Fruit fly (Drosophila melanogaster) whole organism, embryonic: ENCODE results near the gene Gale.

Source experiments
- Aef1 ChIP-seq: fragments of 200-800 bp; sonication (Bioruptor generic); IDR thresholded peaks from 3 replicates; pipeline ENCODE4 v1.3.6; 2022; ENCODE audit warnings: missing biosample characterization, missing genetic modification characterization
- Atf3 ChIP-seq: fragments of 200-800 bp; sonication (Bioruptor generic); optimal IDR thresholded peaks from 3 replicates; lab custom pipeline; 2016; ENCODE audit warnings: missing biosample characterization, missing genetic modification characterization
- BEAF-32 ChIP-seq: fragments of 200-800 bp; sonication (Bioruptor generic); optimal IDR thresholded peaks from 3 replicates; lab custom pipeline; 2017; ENCODE audit warnings: missing biosample characterization, missing genetic modification characterization, mild to moderate bottlenecking, moderate library complexity, missing genetic modification reagents
- CG10209 ChIP-seq: fragments of 200-800 bp; sonication (Bioruptor generic); optimal IDR thresholded peaks from 3 replicates; lab custom pipeline; 2017; ENCODE audit warnings: missing biosample characterization, mild to moderate bottlenecking, missing genetic modification characterization, missing genetic modification reagents
- CG10543 ChIP-seq: fragments of 200-800 bp; sonication (Bioruptor generic); optimal IDR thresholded peaks from 3 replicates; lab custom pipeline; 2017; ENCODE audit warnings: missing biosample characterization, mild to moderate bottlenecking, missing genetic modification characterization, moderate library complexity
- CG10959 ChIP-seq: fragments of 200-800 bp; sonication (Bioruptor generic); IDR thresholded peaks from 2 replicates; pipeline ENCODE4 v1.3.6; 2022; ENCODE audit warnings: missing biosample characterization, missing genetic modification characterization
- CG12219 ChIP-seq: fragments of 200-800 bp; sonication (Bioruptor generic); optimal IDR thresholded peaks from 3 replicates; lab custom pipeline; 2018; ENCODE audit warnings: missing biosample characterization, mild to moderate bottlenecking, missing genetic modification characterization
- CG13624 ChIP-seq: fragments of 200-800 bp; sonication (Bioruptor generic); optimal IDR thresholded peaks from 2 replicates; lab custom pipeline; 2016; ENCODE audit warnings: missing biosample characterization, missing genetic modification characterization
- CG17186 ChIP-seq: fragments of 200-800 bp; sonication (Bioruptor generic); optimal IDR thresholded peaks from 3 replicates; lab custom pipeline; 2017; ENCODE audit warnings: missing biosample characterization, missing genetic modification reagents, missing genetic modification characterization
- CG17328 ChIP-seq: fragments of 200-800 bp; sonication (Bioruptor generic); IDR thresholded peaks from 2 replicates; pipeline ENCODE4 v1.3.6; 2022; ENCODE audit warnings: missing biosample characterization, missing genetic modification characterization
- CG17385 ChIP-seq: fragments of 200-800 bp; sonication (Bioruptor generic); optimal IDR thresholded peaks from 3 replicates; lab custom pipeline; 2018; ENCODE audit warnings: missing biosample characterization, mild to moderate bottlenecking, missing genetic modification characterization
- CG1832 ChIP-seq: fragments of 200-800 bp; sonication (Bioruptor generic); optimal IDR thresholded peaks from 2 replicates; lab custom pipeline; 2017; ENCODE audit warnings: missing biosample characterization, mild to moderate bottlenecking, missing genetic modification characterization, inconsistent platforms
- CG34224 ChIP-seq: fragments of 200-800 bp; sonication (Bioruptor generic); IDR thresholded peaks from 3 replicates; pipeline ENCODE4 v1.3.6; 2022; ENCODE audit warnings: missing biosample characterization, missing genetic modification characterization; ENCODE audit not compliant: partially characterized antibody
- CG3726 ChIP-seq: fragments of 200-800 bp; sonication (Bioruptor generic); IDR thresholded peaks from 3 replicates; pipeline ENCODE4, ENCODE4 v1.3.6; 2022; ENCODE audit warnings: missing biosample characterization, missing genetic modification characterization
- CG3995 ChIP-seq: fragments of 200-800 bp; sonication (Bioruptor generic); optimal IDR thresholded peaks from 3 replicates; lab custom pipeline; 2016; ENCODE audit warnings: missing biosample characterization, missing genetic modification characterization
- CG4282 ChIP-seq: fragments of 200-800 bp; sonication (Bioruptor generic); optimal IDR thresholded peaks from 2 replicates; lab custom pipeline; 2016; ENCODE audit warnings: missing biosample characterization, missing genetic modification characterization
- CG6654 ChIP-seq: fragments of 200-800 bp; sonication (Bioruptor generic); optimal IDR thresholded peaks from 2 replicates; lab custom pipeline; 2017; ENCODE audit warnings: missing biosample characterization, mild to moderate bottlenecking, missing genetic modification characterization
- CG7987 ChIP-seq: fragments of 200-800 bp; sonication (Bioruptor generic); optimal IDR thresholded peaks from 2 replicates; lab custom pipeline; 2018; ENCODE audit warnings: missing biosample characterization, mild to moderate bottlenecking, missing genetic modification characterization, moderate library complexity
- CG9797 ChIP-seq: fragments of 200-800 bp; sonication (Bioruptor generic); optimal IDR thresholded peaks from 3 replicates; lab custom pipeline; 2018; ENCODE audit warnings: missing biosample characterization, mild to moderate bottlenecking, missing genetic modification characterization
- Dek ChIP-seq: fragments of 200-800 bp; sonication (Bioruptor generic); optimal IDR thresholded peaks from 3 replicates; lab custom pipeline; 2019; ENCODE audit warnings: missing biosample characterization, mild to moderate bottlenecking, missing genetic modification characterization, moderate library complexity
- Doc2 ChIP-seq: fragments of 200-800 bp; sonication (Bioruptor generic); IDR thresholded peaks from 2 replicates; pipeline ENCODE4 v1.3.6; 2022; ENCODE audit warnings: missing biosample characterization, missing genetic modification characterization
- Ets97D ChIP-seq: fragments of 200-800 bp; sonication (Bioruptor generic); optimal IDR thresholded peaks from 3 replicates; lab custom pipeline; 2016; ENCODE audit warnings: missing biosample characterization, missing genetic modification characterization
- HLH54F ChIP-seq: fragments of 200-800 bp; sonication (Bioruptor generic); optimal IDR thresholded peaks from 3 replicates; lab custom pipeline; 2016; ENCODE audit warnings: missing biosample characterization, missing genetic modification characterization
- Mes4 ChIP-seq: fragments of 200-800 bp; sonication (Bioruptor generic); optimal IDR thresholded peaks from 2 replicates; lab custom pipeline; 2016; ENCODE audit warnings: missing biosample characterization, missing genetic modification characterization
- Myb ChIP-seq: fragments of 200-800 bp; sonication (Bioruptor generic); optimal IDR thresholded peaks from 2 replicates; lab custom pipeline; 2016; ENCODE audit warnings: missing biosample characterization, missing genetic modification characterization
- Ptx1 ChIP-seq: fragments of 200-800 bp; sonication (Bioruptor generic); IDR thresholded peaks from 2 replicates; pipeline ENCODE4 v1.3.6; 2022; ENCODE audit warnings: missing biosample characterization, missing genetic modification characterization
- Scr ChIP-seq: fragments of 200-800 bp; sonication (Bioruptor generic); IDR thresholded peaks from 2 replicates; pipeline ENCODE4 v1.3.6; 2022; ENCODE audit warnings: missing biosample characterization, missing genetic modification characterization; ENCODE audit not compliant: partially characterized antibody
- Ssrp ChIP-seq: fragments of 200-800 bp; sonication (Bioruptor generic); optimal IDR thresholded peaks from 2 replicates; lab custom pipeline; 2018; ENCODE audit warnings: missing biosample characterization, mild to moderate bottlenecking, missing genetic modification characterization, moderate library complexity
- ab ChIP-seq: fragments of 200-800 bp; sonication (Bioruptor generic); optimal IDR thresholded peaks from 2 replicates; lab custom pipeline; 2016; ENCODE audit warnings: missing biosample characterization, missing genetic modification characterization
- ac ChIP-seq: fragments of 200-800 bp; sonication (Bioruptor generic); optimal IDR thresholded peaks from 3 replicates; lab custom pipeline; 2017; ENCODE audit warnings: missing biosample characterization, mild to moderate bottlenecking, missing genetic modification characterization
- amos ChIP-seq: fragments of 200-800 bp; sonication (Bioruptor generic); IDR thresholded peaks from 2 replicates; pipeline ENCODE4 v1.3.6; 2022; ENCODE audit warnings: missing biosample characterization, missing genetic modification characterization; ENCODE audit not compliant: partially characterized antibody
- ara ChIP-seq: fragments of 200-800 bp; sonication (Bioruptor generic); IDR thresholded peaks from 2 replicates; pipeline ENCODE4 v1.3.6; 2022; ENCODE audit warnings: missing biosample characterization, missing genetic modification characterization
- bcd ChIP-seq: fragments of 200-800 bp; sonication (Bioruptor generic); optimal IDR thresholded peaks from 2 replicates; lab custom pipeline; 2017; ENCODE audit warnings: missing biosample characterization, mild to moderate bottlenecking, missing genetic modification characterization
- crol ChIP-seq: fragments of 200-800 bp; sonication (Bioruptor generic); IDR thresholded peaks from 2 replicates; pipeline ENCODE4 v1.3.6; 2022; ENCODE audit warnings: missing biosample characterization, missing genetic modification characterization
- da ChIP-seq: fragments of 200-800 bp; sonication (Bioruptor generic); optimal IDR thresholded peaks from 2 replicates; lab custom pipeline; 2016; ENCODE audit warnings: missing biosample characterization, missing genetic modification characterization
- emc ChIP-seq: fragments of 200-800 bp; sonication (Bioruptor generic); optimal IDR thresholded peaks from 2 replicates; lab custom pipeline; 2016; ENCODE audit warnings: missing biosample characterization, missing genetic modification characterization
- jigr1 ChIP-seq: fragments of 200-800 bp; sonication (Bioruptor generic); IDR thresholded peaks from 3 replicates; pipeline ENCODE4 v1.3.6; 2022; ENCODE audit warnings: missing biosample characterization, missing genetic modification characterization
- kay ChIP-seq: fragments of 200-800 bp; sonication (Bioruptor generic); optimal IDR thresholded peaks from 2 replicates; lab custom pipeline; 2016; ENCODE audit warnings: missing biosample characterization, missing genetic modification characterization
- knrl ChIP-seq: fragments of 200-800 bp; sonication (Bioruptor generic); IDR thresholded peaks from 3 replicates; pipeline ENCODE4 v1.3.6; 2022; ENCODE audit warnings: missing biosample characterization, missing genetic modification characterization; ENCODE audit not compliant: partially characterized antibody
- luna ChIP-seq: fragments of 200-800 bp; sonication (Bioruptor generic); optimal IDR thresholded peaks from 2 replicates; lab custom pipeline; 2016; ENCODE audit warnings: missing biosample characterization, missing genetic modification characterization
- mld ChIP-seq: fragments of 200-800 bp; sonication (Bioruptor generic); IDR thresholded peaks from 3 replicates; pipeline ENCODE4 v1.3.6; 2022; ENCODE audit warnings: missing biosample characterization, missing genetic modification characterization; ENCODE audit not compliant: partially characterized antibody
- nerfin-1 ChIP-seq: fragments of 200-800 bp; sonication (Bioruptor generic); optimal IDR thresholded peaks from 3 replicates; lab custom pipeline; 2019; ENCODE audit warnings: missing biosample characterization, mild to moderate bottlenecking, missing genetic modification characterization, moderate library complexity
- nerfin-2 ChIP-seq: fragments of 200-800 bp; sonication (Bioruptor generic); IDR thresholded peaks from 2 replicates; pipeline ENCODE4 v1.3.6; 2022; ENCODE audit warnings: missing biosample characterization, missing genetic modification characterization; ENCODE audit not compliant: partially characterized antibody
- oc ChIP-seq: fragments of 200-800 bp; sonication (Bioruptor generic); optimal IDR thresholded peaks from 2 replicates; lab custom pipeline; 2018; ENCODE audit warnings: missing biosample characterization, mild to moderate bottlenecking, missing genetic modification characterization, moderate library complexity
- seq ChIP-seq: fragments of 200-800 bp; sonication (Bioruptor generic); IDR thresholded peaks from 2 replicates; pipeline ENCODE4 v1.3.6; 2022; ENCODE audit warnings: missing biosample characterization, missing genetic modification characterization
- sna ChIP-seq: fragments of 200-800 bp; sonication (Bioruptor generic); IDR thresholded peaks from 2 replicates; pipeline ENCODE4 v1.3.6; 2022; ENCODE audit warnings: missing biosample characterization, missing genetic modification characterization; ENCODE audit not compliant: partially characterized antibody
- sqz ChIP-seq: fragments of 200-800 bp; sonication (Bioruptor generic); optimal IDR thresholded peaks from 3 replicates; lab custom pipeline; 2018; ENCODE audit warnings: missing biosample characterization, mild to moderate bottlenecking, missing genetic modification characterization
- toy ChIP-seq: fragments of 200-800 bp; sonication (Bioruptor generic); IDR thresholded peaks from 2 replicates; pipeline ENCODE4 v1.3.6; 2022; ENCODE audit warnings: missing biosample characterization, missing genetic modification characterization
- vnd ChIP-seq: fragments of 200-800 bp; sonication (Bioruptor generic); IDR thresholded peaks from 3 replicates; pipeline ENCODE4 v1.3.6; 2022; ENCODE audit warnings: missing biosample characterization, missing genetic modification characterization; ENCODE audit not compliant: partially characterized antibody

Gale gene

DNA sequence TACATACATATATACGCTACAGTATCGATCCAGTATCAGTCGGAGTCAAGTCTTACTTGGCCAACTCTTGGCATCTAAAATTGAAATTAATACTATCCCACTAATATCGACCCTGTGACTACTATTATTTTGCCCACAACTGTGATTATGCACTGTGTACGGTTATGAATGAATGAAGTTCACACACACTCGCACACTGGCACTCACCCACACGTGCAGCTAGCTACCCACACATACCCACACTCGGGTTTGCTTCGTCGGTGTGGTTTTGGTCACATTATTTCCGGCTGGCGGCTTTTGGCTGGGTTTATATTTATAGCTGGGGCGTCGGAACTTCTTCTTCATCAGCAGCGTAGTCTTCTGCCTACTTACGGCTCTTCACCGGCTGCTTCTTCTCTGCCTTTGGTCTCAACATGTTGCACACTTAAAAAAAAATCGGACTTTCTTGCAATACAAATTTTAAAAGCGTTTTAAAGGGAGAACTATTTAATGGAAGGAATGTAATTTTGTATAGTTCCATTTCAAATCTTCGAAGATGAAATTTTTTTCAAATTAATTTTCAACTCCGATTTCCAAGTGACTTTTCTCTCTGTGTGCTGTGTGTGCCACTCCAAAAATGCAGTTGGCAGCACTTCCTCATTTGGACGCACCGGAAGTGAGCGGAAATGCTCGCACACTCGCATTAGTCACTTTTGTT, 13.9 kb upstream of the Gale start (continued):
- TF ChIP-seq CG3726 (GFP tag; lab: Robert Waterston, UW), result peak; percentile 85; the same call in 2 of the 3 replicates
- peak; percentile 93 for TF ChIP-seq Mes4 (GFP tag; lab: Kevin White, UChicago)
- TF ChIP-seq CG4282 (GFP tag; lab: Kevin White, UChicago), result peak; percentile 81
- TF ChIP-seq Aef1 (GFP tag; lab: Robert Waterston, UW), result peak; percentile 79
- peak; percentile 90 for TF ChIP-seq CG12219 (GFP tag; lab: Kevin White, UChicago)
- TF ChIP-seq crol (GFP tag; lab: Robert Waterston, UW), result no peak; the same call in 1 of the 2 replicates
- peak; percentile 81 for TF ChIP-seq ac (GFP tag; lab: Kevin White, UChicago)
- peak; percentile 91 for TF ChIP-seq CG17385 (GFP tag; lab: Kevin White, UChicago)
- peak; percentile 93 for TF ChIP-seq Atf3 (GFP tag; lab: Kevin White, UChicago)
- peak; percentile 70 for TF ChIP-seq CG17186 (GFP tag; lab: Kevin White, UChicago)
- peak; percentile 82 for TF ChIP-seq Dek (tag; lab: Kevin White, UChicago)
- TF ChIP-seq knrl (GFP tag; lab: Robert Waterston, UW), result no peak; the same call in 2 of the 3 replicates
- peak; percentile 70 for TF ChIP-seq ab (GFP tag; lab: Kevin White, UChicago)
- peak; percentile 76 for TF ChIP-seq Ets97D (GFP tag; lab: Kevin White, UChicago)
- TF ChIP-seq HLH54F, result peak; percentile 88
- TF ChIP-seq ara, result peak; percentile 95
- no peak for TF ChIP-seq CG1832 (GFP tag; lab: Kevin White, UChicago)
- TF ChIP-seq sqz, result peak; percentile 92
- TF ChIP-seq jigr1 (GFP tag; lab: Robert Waterston, UW), result peak; percentile 71; the same call in 2 of the 3 replicates
- no peak for TF ChIP-seq luna (GFP tag; lab: Kevin White, UChicago)
- peak; percentile 93 for TF ChIP-seq da
- peak; percentile 14 for TF ChIP-seq CG3995 (GFP tag; lab: Kevin White, UChicago)
- TF ChIP-seq bcd, result peak; percentile 87
- peak; percentile 95 for TF ChIP-seq Ssrp (tag; lab: Kevin White, UChicago)
- no peak for TF ChIP-seq Scr (GFP tag; lab: Robert Waterston, UW)
- TF ChIP-seq Myb, result peak; percentile 75
- TF ChIP-seq nerfin-2 (GFP tag; lab: Robert Waterston, UW), result no peak
- peak; percentile 72 for TF ChIP-seq kay
- TF ChIP-seq sna (GFP tag; lab: Robert Waterston, UW), result no peak
- TF ChIP-seq oc (tag; lab: Kevin White, UChicago), result peak; percentile 91
- TF ChIP-seq Ptx1 (GFP tag; lab: Robert Waterston, UW), result peak; percentile 89
- peak; percentile 40 for TF ChIP-seq CG9797 (GFP tag; lab: Kevin White, UChicago)
- no peak for TF ChIP-seq CG10543 (GFP tag; lab: Kevin White, UChicago)
- peak; percentile 26; the same call in 1 of the 2 replicates for TF ChIP-seq toy (GFP tag; lab: Robert Waterston, UW)
- TF ChIP-seq CG17328 (GFP tag; lab: Robert Waterston, UW), result peak; percentile 96
- TF ChIP-seq nerfin-1 (tag; lab: Kevin White, UChicago), result peak; percentile 88
- peak; percentile 60 for TF ChIP-seq emc (GFP tag; lab: Kevin White, UChicago)
- TF ChIP-seq mld (GFP tag; lab: Robert Waterston, UW), result no peak
- no peak for TF ChIP-seq amos
- TF ChIP-seq vnd, result no peak
- peak; percentile 93 for TF ChIP-seq CG10209 (GFP tag; lab: Kevin White, UChicago)
- peak; percentile 88 for TF ChIP-seq seq (GFP tag; lab: Robert Waterston, UW)
- no peak for TF ChIP-seq CG34224
- TF ChIP-seq Doc2 (GFP tag; lab: Robert Waterston, UW), result peak; percentile 28; the same call in 1 of the 2 replicates
- peak; percentile 40 for TF ChIP-seq CG7987 (GFP tag; lab: Kevin White, UChicago)
- TF ChIP-seq BEAF-32 (GFP tag; lab: Kevin White, UChicago), result no peak
- TF ChIP-seq CG10959, result peak; percentile 96
- peak; percentile 75 for TF ChIP-seq CG6654 (GFP tag; lab: Kevin White, UChicago)
- peak; percentile 82 for TF ChIP-seq CG13624 (GFP tag; lab: Kevin White, UChicago)
